Worm (Caenorhabditis elegans): ENCODE results near the gene sad-1.

sad-1 gene

DNA sequence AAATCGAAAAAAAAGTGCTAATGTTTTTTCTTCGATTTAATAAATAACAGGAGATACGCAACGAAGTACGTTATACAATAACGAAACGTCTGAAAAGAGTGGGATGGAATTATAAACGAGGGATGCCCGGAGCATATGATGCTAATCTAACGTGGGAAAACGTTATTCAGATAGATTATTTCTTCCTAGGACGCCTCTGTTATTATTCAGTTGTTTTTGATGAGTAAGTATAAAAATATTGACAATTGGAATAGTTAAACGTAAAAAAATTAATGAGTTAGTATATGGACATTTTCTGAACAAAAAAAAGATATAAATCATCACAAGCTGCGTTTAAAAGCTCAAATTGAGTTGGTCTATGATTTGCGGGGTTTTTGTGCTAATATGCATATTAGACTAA is 15.7 kb downstream of the sad-1 start, which contains the start of gene srd-51:
Gene srd-51 (minus strand): TSS at position 101 of the 400 bp plus-strand sequence.
- TF ChIP-seq nhr-12 (tag; optimal IDR thresholded peaks at IDR 0.05) (no peak), nhr-237 (tag; optimal IDR thresholded peaks at IDR 0.05) (no peak), isw-1 (GFP tag; IDR thresholded peaks at IDR 0.05) (no peak), F16B12.6 (tag; optimal IDR thresholded peaks at IDR 0.05) (no peak), vab-15 (tag; optimal IDR thresholded peaks at IDR 0.05) (no peak), fkh-10 (GFP tag; optimal IDR thresholded peaks at IDR 0.05) (no peak), sox-4 (tag; optimal IDR thresholded peaks at IDR 0.05) (no peak), snu-23 (GFP tag; optimal IDR thresholded peaks at IDR 0.05) (no peak), aha-1 (tag; optimal IDR thresholded peaks at IDR 0.05) (no peak), ama-1 (optimal IDR thresholded peaks at IDR 0.05) (no peak), nhr-28 (tag; optimal IDR thresholded peaks at IDR 0.05) (no peak), ces-1 (GFP tag; optimal IDR thresholded peaks at IDR 0.05) (no peak), lin-15B (tag; optimal IDR thresholded peaks at IDR 0.05) (no peak), aly-2 (tag; optimal IDR thresholded peaks at IDR 0.05) (no peak), Y116A8C.19 (tag; optimal IDR thresholded peaks at IDR 0.05; ENCODE audit: borderline replicate concordance) (no peak)

DNA sequence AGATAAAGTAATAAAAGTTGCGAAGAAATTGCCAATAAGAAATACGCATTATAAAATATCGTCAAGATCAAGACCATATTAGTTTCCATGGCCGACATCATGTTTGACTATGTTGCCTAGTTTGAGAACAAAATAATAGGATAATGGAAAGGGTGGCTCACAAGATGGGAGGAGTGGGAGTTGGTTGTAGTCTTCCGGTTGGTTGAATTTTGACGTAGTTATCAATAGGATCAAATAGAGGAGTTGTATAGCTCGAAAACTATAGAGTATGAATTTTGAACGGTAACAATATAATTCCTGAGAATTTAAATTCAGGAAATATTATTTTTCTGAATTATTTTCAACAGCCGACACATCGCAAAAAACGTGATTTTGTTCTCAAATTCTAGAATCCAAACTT is 18.8 kb downstream of the sad-1 start, which contains the start of gene srd-50:
Gene srd-50 (minus strand): TSS at position 101 of the 400 bp plus-strand sequence.
- TF ChIP-seq tlp-1 (tag; optimal IDR thresholded peaks at IDR 0.05) (no peak), isw-1 (GFP tag; IDR thresholded peaks at IDR 0.05) (no peak), lin-15B (tag; optimal IDR thresholded peaks at IDR 0.05) (no peak), snu-23 (GFP tag; optimal IDR thresholded peaks at IDR 0.05) (no peak), rnt-1 (tag; optimal IDR thresholded peaks at IDR 0.05) (no peak), ceh-8 (GFP tag; optimal IDR thresholded peaks at IDR 0.05) (no peak), nhr-84 (tag; optimal IDR thresholded peaks at IDR 0.05) (no peak), jun-1 (tag; optimal IDR thresholded peaks at IDR 0.05) (no peak), fkh-10 (GFP tag; optimal IDR thresholded peaks at IDR 0.05) (no peak), pag-3 (tag; optimal IDR thresholded peaks at IDR 0.05; ENCODE audit: borderline replicate concordance, insufficient read depth) (no peak), vab-15 (tag; optimal IDR thresholded peaks at IDR 0.05) (no peak), unc-98 (GFP tag; IDR thresholded peaks at IDR 0.05) (no peak)

DNA sequence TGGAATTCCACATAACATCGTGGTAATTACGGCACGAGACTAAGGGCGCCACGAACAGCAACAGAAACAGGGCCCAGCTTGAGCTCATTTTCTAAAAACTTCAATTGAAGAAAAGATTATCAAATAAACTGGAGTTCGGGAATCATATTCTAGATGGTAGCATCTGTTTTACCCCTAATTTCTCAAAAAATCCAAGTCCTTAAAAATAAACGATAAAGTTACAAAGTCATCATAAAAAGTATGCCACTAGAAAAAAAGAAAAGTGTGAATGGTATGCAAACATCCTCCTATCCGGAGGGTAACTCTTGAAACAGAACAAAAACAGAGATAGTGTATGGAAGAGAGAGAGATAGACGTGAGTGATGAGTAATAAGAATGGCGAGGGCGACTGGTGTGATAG is 23.1 kb downstream of the sad-1 start, which contains the start of gene efn-3:
Gene efn-3 (minus strand): TSS at position 101 of the 400 bp plus-strand sequence.
- TF ChIP-seq tlp-1 (tag; optimal IDR thresholded peaks at IDR 0.05) = no peak
- no peak for TF ChIP-seq sox-4 (tag; optimal IDR thresholded peaks at IDR 0.05)
- TF ChIP-seq elt-2 (tag; optimal IDR thresholded peaks at IDR 0.05) = no peak
- no peak for TF ChIP-seq lir-3 (tag; optimal IDR thresholded peaks at IDR 0.05; ENCODE audit: poor library complexity)
- no peak for TF ChIP-seq tbx-2 (tag; optimal IDR thresholded peaks at IDR 0.05)
- no peak for TF ChIP-seq nhr-77 (tag; optimal IDR thresholded peaks at IDR 0.05)
- no peak for TF ChIP-seq rnt-1 (tag; optimal IDR thresholded peaks at IDR 0.05)
- no peak for TF ChIP-seq nhr-85 (tag)
- TF ChIP-seq mep-1 (tag; optimal IDR thresholded peaks at IDR 0.05) = no peak
- TF ChIP-seq ceh-63 (GFP tag; optimal IDR thresholded peaks at IDR 0.05) = no peak
- no peak for TF ChIP-seq mdl-1 (tag; optimal IDR thresholded peaks at IDR 0.05)
- TF ChIP-seq ama-1 (optimal IDR thresholded peaks at IDR 0.05) = no peak
- no peak for TF ChIP-seq unc-98 (GFP tag; IDR thresholded peaks at IDR 0.05)
- no peak for TF ChIP-seq nhr-12 (tag; optimal IDR thresholded peaks at IDR 0.05)
- no peak for TF ChIP-seq ztf-4 (tag; optimal IDR thresholded peaks at IDR 0.05)

DNA sequence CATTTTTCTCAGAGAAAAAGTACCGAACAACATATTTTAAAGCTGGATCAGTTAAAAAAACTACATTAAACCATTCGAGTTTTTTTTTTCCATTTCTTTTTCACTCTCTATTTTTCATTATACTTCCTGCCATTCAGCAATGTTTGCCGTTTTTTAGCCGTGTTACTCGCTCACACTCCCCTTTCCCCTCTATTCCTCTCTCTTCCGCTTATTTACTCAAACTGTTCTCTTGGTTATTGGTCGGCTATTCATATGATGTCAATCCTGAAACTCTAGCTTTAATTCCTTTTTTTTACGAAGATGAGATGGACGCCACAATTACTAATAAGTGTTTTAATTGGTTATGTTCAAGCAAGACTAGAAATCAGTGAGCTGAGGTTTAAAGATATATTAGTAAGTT is 28.6 kb downstream of the sad-1 start, which contains the start of gene tre-4:
Gene tre-4 (plus strand): TSS at position 301 of the 400 bp plus-strand sequence.
- TF ChIP-seq unc-30 (tag; optimal IDR thresholded peaks at IDR 0.05) (no peak), C04F5.9 (tag; optimal IDR thresholded peaks at IDR 0.05) (no peak), efl-1 (optimal IDR thresholded peaks at IDR 0.05) (no peak), efl-1 (GFP tag; optimal IDR thresholded peaks at IDR 0.05 in 1 of 2) (peak in 1 of 2 experiments; percentile 45)
